Fruit fly (Drosophila melanogaster): ENCODE results near the gene Irk3.

Gene Irk3

dm6 chr2L:18693877-18694723, 19.4 kb downstream of the Irk3 start (continued):
- peak; percentile 73 for TF ChIP-seq CG32532 (GFP tag; IDR thresholded peaks at IDR 0.05)
- TF ChIP-seq nau (GFP tag; optimal IDR thresholded peaks at IDR 0.05) = no peak
- peak; percentile 52 for TF ChIP-seq CG12769 (tag; optimal IDR thresholded peaks at IDR 0.05)
- no peak for TF ChIP-seq Taf1 (GFP tag; IDR thresholded peaks at IDR 0.05)
- no peak for TF ChIP-seq D (optimal IDR thresholded peaks at IDR 0.05)
- TF ChIP-seq D (GFP tag; optimal IDR thresholded peaks at IDR 0.05) = no peak
- peak; percentile 49 for TF ChIP-seq HHEX (GFP tag; optimal IDR thresholded peaks at IDR 0.05)
- TF ChIP-seq abd-A (tag; optimal IDR thresholded peaks at IDR 0.05) = no peak
- TF ChIP-seq Pdp1 (GFP tag; optimal IDR thresholded peaks at IDR 0.05) = peak; percentile 62 to 65
- no peak for TF ChIP-seq yki (optimal IDR thresholded peaks at IDR 0.05)
- TF ChIP-seq hkb (optimal IDR thresholded peaks at IDR 0.05) = no peak
- TF ChIP-seq hkb (GFP tag; IDR thresholded peaks at IDR 0.05) = peak; percentile 67
- peak; percentile 68 for TF ChIP-seq CG10366 (GFP tag; IDR thresholded peaks at IDR 0.05)
- peak; percentile 62 for TF ChIP-seq caup (GFP tag; optimal IDR thresholded peaks at IDR 0.05; ENCODE audit: severe bottlenecking)
- TF ChIP-seq hth (optimal IDR thresholded peaks at IDR 0.05) = no peak
- TF ChIP-seq CG8478 (optimal IDR thresholded peaks at IDR 0.05) = no peak
- no peak for TF ChIP-seq CG14965 (GFP tag; optimal IDR thresholded peaks at IDR 0.05; ENCODE audit: borderline replicate concordance)
- peak; percentile 58 for TF ChIP-seq CG12219 (GFP tag; optimal IDR thresholded peaks at IDR 0.05)
- TF ChIP-seq fu2 (GFP tag; optimal IDR thresholded peaks at IDR 0.05) = peak; percentile 55
- TF ChIP-seq h (optimal IDR thresholded peaks at IDR 0.05) = no peak
- no peak for TF ChIP-seq CG32767 (GFP tag; IDR thresholded peaks at IDR 0.05)
- peak; percentile 72 for TF ChIP-seq CG13296 (GFP tag; optimal IDR thresholded peaks at IDR 0.05)
- no peak for TF ChIP-seq CG17568 (GFP tag; optimal IDR thresholded peaks at IDR 0.05)
- peak; percentile 66 for TF ChIP-seq dm (GFP tag; optimal IDR thresholded peaks at IDR 0.05)
- peak; percentile 42 for TF ChIP-seq CG10274 (GFP tag; optimal IDR thresholded peaks at IDR 0.05)
- TF ChIP-seq CG12391 (tag; optimal IDR thresholded peaks at IDR 0.05) = peak; percentile 48
- TF ChIP-seq fd96Cb (tag; optimal IDR thresholded peaks at IDR 0.05) = peak; percentile 23
- 0 out of 2 replicates have a peak, but pooled peaks have one; percentile 29 for TF ChIP-seq wdn (GFP tag; IDR thresholded peaks at IDR 0.05)
- peak; percentile 55 for TF ChIP-seq CG13775 (GFP tag; optimal IDR thresholded peaks at IDR 0.05)
- peak; percentile 37 for TF ChIP-seq repo (GFP tag; optimal IDR thresholded peaks at IDR 0.05)
- TF ChIP-seq CG3281 (GFP tag; optimal IDR thresholded peaks at IDR 0.05) = peak; percentile 43
- no peak for TF ChIP-seq Trl (optimal IDR thresholded peaks at IDR 0.05)
- TF ChIP-seq Trl (GFP tag; optimal IDR thresholded peaks at IDR 0.05) = no peak
- peak; percentile 49 for TF ChIP-seq nom (GFP tag; optimal IDR thresholded peaks at IDR 0.05)
- TF ChIP-seq al (GFP tag; IDR thresholded peaks at IDR 0.05) = peak; percentile 52; the same call in 1 of the 2 replicates
- peak; percentile 44 for TF ChIP-seq CG6813 (GFP tag; optimal IDR thresholded peaks at IDR 0.05)
- TF ChIP-seq CG18476 (GFP tag; optimal IDR thresholded peaks at IDR 0.05) = peak; percentile 15
- peak; percentile 24; the same call in 1 of the 2 replicates for TF ChIP-seq onecut (GFP tag; IDR thresholded peaks at IDR 0.05)
- no peak for TF ChIP-seq trh (GFP tag; optimal IDR thresholded peaks at IDR 0.05)
- peak; percentile 14 for TF ChIP-seq CG10147 (GFP tag; optimal IDR thresholded peaks at IDR 0.05)
- no peak for TF ChIP-seq CG3995 (GFP tag; optimal IDR thresholded peaks at IDR 0.05)
- TF ChIP-seq cato (GFP tag; optimal IDR thresholded peaks at IDR 0.05; ENCODE audit: borderline replicate concordance) = peak; percentile 2
- peak; percentile 63 for TF ChIP-seq CG10209 (GFP tag; optimal IDR thresholded peaks at IDR 0.05)
- peak; percentile 95 for TF ChIP-seq Med (GFP tag)
- TF ChIP-seq CG18011 (GFP tag; optimal IDR thresholded peaks at IDR 0.05) = peak; percentile 44
- TF ChIP-seq seq (GFP tag; IDR thresholded peaks at IDR 0.05) = peak; percentile 55; the same call in 1 of the 2 replicates
- TF ChIP-seq ERR (GFP tag; optimal IDR thresholded peaks at IDR 0.05) = peak; percentile 58
- TF ChIP-seq CG1603 (tag; optimal IDR thresholded peaks at IDR 0.05) = peak; percentile 59
- TF ChIP-seq Chrac-16 (GFP tag; optimal IDR thresholded peaks at IDR 0.05) = peak; percentile 67
- no peak for TF ChIP-seq sens-2 (GFP tag; IDR thresholded peaks at IDR 0.05)

Data from whole organism, embryonic.